Worm (Caenorhabditis elegans) whole organism, young adult: ENCODE data around the gene cdc-48.2.

Experiments
- B0019.2 ChIP-seq: fragments of 200-800 bp; sonication (Bioruptor generic); conservative IDR thresholded peaks from 2 replicates; pipeline ENCODE4 v1.3.6; 2022; ENCODE audit warnings: missing genetic modification reagents, missing genetic modification characterization, missing compliant biosample characterization
- B0261.1 ChIP-seq: sonication (generic microtip); optimal IDR thresholded peaks from 2 replicates; lab custom pipeline; 2016; ENCODE audit warnings: mild to moderate bottlenecking, missing genetic modification characterization, moderate library complexity, missing compliant biosample characterization
- C06A6.2 ChIP-seq: fragments of 200-800 bp; sonication (Bioruptor generic); conservative IDR thresholded peaks from 2 replicates; pipeline ENCODE4 v1.3.6; 2022; ENCODE audit warnings: missing genetic modification characterization, missing compliant biosample characterization
- F10E7.11 ChIP-seq: sonication (generic microtip); optimal IDR thresholded peaks from 2 replicates; lab custom pipeline; 2017; ENCODE audit warnings: mild to moderate bottlenecking, missing genetic modification characterization, moderate library complexity, missing compliant biosample characterization
- F22D6.2 ChIP-seq: sonication (generic microtip); optimal IDR thresholded peaks from 2 replicates; lab custom pipeline; 2016; ENCODE audit warnings: mild to moderate bottlenecking, missing genetic modification characterization, missing compliant biosample characterization
- F49E8.2 ChIP-seq: sonication (generic microtip); optimal IDR thresholded peaks from 3 replicates; lab custom pipeline; 2017; ENCODE audit warnings: missing genetic modification characterization, mild to moderate bottlenecking, missing compliant biosample characterization, antibody characterized with exemption, moderate library complexity; ENCODE audit not compliant: insufficient read depth
- Y67H2A.10 ChIP-seq: fragments of 200-800 bp; sonication (Bioruptor generic); conservative IDR thresholded peaks from 2 replicates; pipeline ENCODE4 v1.3.6; 2022; ENCODE audit warnings: missing genetic modification reagents, missing genetic modification characterization, missing compliant biosample characterization
- Y79H2A.3 ChIP-seq: fragments of 200-800 bp; sonication (Bioruptor generic); conservative IDR thresholded peaks from 2 replicates; pipeline ENCODE4 v1.3.6; 2022; ENCODE audit warnings: missing genetic modification reagents, missing genetic modification characterization, missing compliant biosample characterization
- Y95B8A.8 ChIP-seq: fragments of 200-800 bp; sonication (Bioruptor generic); IDR thresholded peaks from 2 replicates; pipeline ENCODE4 v1.3.6; 2022; ENCODE audit warnings: missing genetic modification reagents, missing genetic modification characterization, missing compliant biosample characterization
- ZK185.1 ChIP-seq: sonication (generic microtip); optimal IDR thresholded peaks from 2 replicates; lab custom pipeline; 2016; ENCODE audit warnings: mild to moderate bottlenecking, missing genetic modification characterization, missing compliant biosample characterization; ENCODE audit not compliant: poor library complexity, severe bottlenecking
- ama-1 ChIP-seq, 3 experiments: fragments of 150-350 bp in 1 of 3; sonication (generic microtip) in 2 of 3; optimal IDR thresholded peaks; 2 replicates each; lab custom pipeline; 2014 to 2018; ENCODE audit warnings: missing biosample characterization in 2 of 3, missing genetic modification characterization in 2 of 3, missing genetic modification reagents in 2 of 3
- aptf-2 ChIP-seq: fragments of 200-800 bp; sonication (Bioruptor generic); conservative IDR thresholded peaks from 2 replicates; pipeline ENCODE4 v1.3.6; 2022; ENCODE audit warnings: missing genetic modification reagents, missing genetic modification characterization, missing compliant biosample characterization
- athp-1 ChIP-seq: sonication (generic microtip); optimal IDR thresholded peaks from 2 replicates; lab custom pipeline; 2017; ENCODE audit warnings: mild to moderate bottlenecking, missing genetic modification characterization, missing compliant biosample characterization
- attf-3 ChIP-seq: fragments of 200-800 bp; sonication (Bioruptor generic); conservative IDR thresholded peaks from 2 replicates; pipeline ENCODE4 v1.3.6; 2022; ENCODE audit warnings: missing genetic modification reagents, missing genetic modification characterization, missing compliant biosample characterization
- bed-2 ChIP-seq: fragments of 200-800 bp; sonication (Bioruptor generic); IDR thresholded peaks from 2 replicates; pipeline ENCODE4 v1.3.6; 2022; ENCODE audit warnings: missing genetic modification reagents, missing genetic modification characterization, missing compliant biosample characterization
- ceh-100 ChIP-seq: fragments of 200-800 bp; sonication (Bioruptor generic); IDR thresholded peaks from 2 replicates; pipeline ENCODE4 v1.3.6; 2022; ENCODE audit warnings: missing genetic modification reagents, missing genetic modification characterization, missing compliant biosample characterization
- chd-7 ChIP-seq: sonication (generic microtip); optimal IDR thresholded peaks from 2 replicates; lab custom pipeline; 2016; ENCODE audit warnings: mild to moderate bottlenecking, missing genetic modification characterization, moderate library complexity, missing compliant biosample characterization
- egl-44 ChIP-seq: fragments of 200-800 bp; sonication (Bioruptor generic); IDR thresholded peaks from 2 replicates; pipeline ENCODE4 v1.3.6; 2022; ENCODE audit warnings: missing genetic modification reagents, missing genetic modification characterization, missing compliant biosample characterization
- fkh-3 ChIP-seq: sonication (generic microtip); optimal IDR thresholded peaks from 2 replicates; lab custom pipeline; 2016; ENCODE audit warnings: mild to moderate bottlenecking, missing genetic modification characterization, missing compliant biosample characterization
- hmg-1.2 ChIP-seq: fragments of 200-800 bp; sonication (Bioruptor generic); IDR thresholded peaks from 2 replicates; pipeline ENCODE4 v1.3.6; 2022; ENCODE audit warnings: missing genetic modification reagents, missing genetic modification characterization, missing compliant biosample characterization
- lag-1 ChIP-seq: fragments of 200-800 bp; sonication (Bioruptor generic); IDR thresholded peaks from 2 replicates; pipeline ENCODE4 v1.3.6; 2022; ENCODE audit warnings: missing genetic modification reagents, missing genetic modification characterization, missing compliant biosample characterization
- let-526 ChIP-seq: fragments of 200-800 bp; sonication (Bioruptor generic); IDR thresholded peaks from 2 replicates; pipeline ENCODE4 v1.3.6; 2022; ENCODE audit warnings: missing genetic modification reagents, missing genetic modification characterization, missing compliant biosample characterization
- lir-1 ChIP-seq: fragments of 200-800 bp; sonication (Bioruptor generic); conservative IDR thresholded peaks from 2 replicates; pipeline ENCODE4 v1.3.6; 2022; ENCODE audit warnings: missing genetic modification reagents, missing genetic modification characterization, missing compliant biosample characterization
- lsy-27 ChIP-seq: sonication (generic microtip); optimal IDR thresholded peaks from 2 replicates; lab custom pipeline; 2017; ENCODE audit warnings: missing genetic modification characterization, mild to moderate bottlenecking, missing compliant biosample characterization, antibody characterized with exemption, missing genotype, borderline replicate concordance; ENCODE audit not compliant: insufficient read depth
- madf-6 ChIP-seq: fragments of 200-800 bp; sonication (Bioruptor generic); IDR thresholded peaks from 2 replicates; pipeline ENCODE4 v1.3.6; 2022; ENCODE audit warnings: missing genetic modification reagents, missing genetic modification characterization, missing compliant biosample characterization
- madf-8 ChIP-seq: fragments of 200-800 bp; sonication (Bioruptor generic); conservative IDR thresholded peaks from 2 replicates; pipeline ENCODE4 v1.3.6; 2022; ENCODE audit warnings: missing genetic modification reagents, missing genetic modification characterization, missing compliant biosample characterization
- nfya-1 ChIP-seq: sonication (generic microtip); optimal IDR thresholded peaks from 2 replicates; lab custom pipeline; 2017; ENCODE audit warnings: antibody characterized with exemption, missing compliant biosample characterization, missing genetic modification characterization, borderline replicate concordance; ENCODE audit not compliant: insufficient read depth
- nfyb-1 ChIP-seq: fragments of 200-800 bp; sonication (Bioruptor generic); IDR thresholded peaks from 2 replicates; pipeline ENCODE4 v1.3.6; 2022; ENCODE audit warnings: missing genetic modification reagents, missing genetic modification characterization, missing compliant biosample characterization
- nhr-27 ChIP-seq: fragments of 200-800 bp; sonication (Bioruptor generic); optimal IDR thresholded peaks from 2 replicates; lab custom pipeline; 2018; ENCODE audit warnings: mild to moderate bottlenecking, missing genetic modification characterization, moderate library complexity, missing compliant biosample characterization
- nhr-80 ChIP-seq: sonication (generic microtip); optimal IDR thresholded peaks from 2 replicates; lab custom pipeline; 2016; ENCODE audit warnings: missing genetic modification characterization, missing compliant biosample characterization
- repo-1 ChIP-seq: sonication (generic microtip); optimal IDR thresholded peaks from 2 replicates; lab custom pipeline; 2017; ENCODE audit warnings: mild to moderate bottlenecking, missing genetic modification characterization, missing compliant biosample characterization
- rpc-1 ChIP-seq, 2 experiments: fragments of 150-350 bp in 1 of 2; sonication (generic microtip) in 1 of 2; optimal IDR thresholded peaks; 2 replicates each; lab custom pipeline; 2014 to 2018; ENCODE audit warnings: missing biosample characterization in 1 of 2, missing genetic modification characterization in 1 of 2, missing genetic modification reagents in 1 of 2, missing genotype in 1 of 2
- snpc-3.4 ChIP-seq: sonication (generic microtip); optimal IDR thresholded peaks from 2 replicates; lab custom pipeline; 2017; ENCODE audit warnings: missing genetic modification characterization, mild to moderate bottlenecking, missing compliant biosample characterization, antibody characterized with exemption, moderate library complexity, missing genotype, missing genetic modification reagents
- tbp1 ChIP-seq: fragments of 200-800 bp; sonication (Bioruptor generic); optimal IDR thresholded peaks from 2 replicates; lab custom pipeline; 2018; ENCODE audit warnings: mild to moderate bottlenecking, missing genetic modification characterization, missing compliant biosample characterization
- tbx-9 ChIP-seq: sonication (generic microtip); optimal IDR thresholded peaks from 2 replicates; lab custom pipeline; 2016; ENCODE audit warnings: borderline replicate concordance, missing genetic modification characterization, inconsistent platforms, missing compliant biosample characterization
- zim-3 ChIP-seq: sonication (generic microtip); optimal IDR thresholded peaks from 2 replicates; lab custom pipeline; 2017; ENCODE audit warnings: mild to moderate bottlenecking, missing genetic modification characterization, moderate library complexity, missing compliant biosample characterization
- ztf-25 ChIP-seq: fragments of 200-800 bp; sonication (Bioruptor generic); IDR thresholded peaks from 2 replicates; pipeline ENCODE4 v1.3.6; 2022; ENCODE audit warnings: missing genetic modification reagents, missing genetic modification characterization, missing compliant biosample characterization
- ztf-6 ChIP-seq: fragments of 200-800 bp; sonication (Bioruptor generic); IDR thresholded peaks from 2 replicates; pipeline ENCODE4 v1.3.6; 2022; ENCODE audit warnings: missing genetic modification reagents, missing genetic modification characterization, missing compliant biosample characterization

The cdc-48.2 gene

ce11 chrII:8093283-8093682 is 45.0 kb upstream of the cdc-48.2 start:
- TF ChIP-seq ztf-25 (GFP tag; lab: Robert Waterston, UW) (no peak), rpc-1 (optimal IDR thresholded peaks at IDR 0.05; lab: Kevin White, UChicago) (no peak), rpc-1 (tag; optimal IDR thresholded peaks at IDR 0.05; lab: Kevin White, UChicago) (no peak), tbx-9 (no peak), C06A6.2 (GFP tag; lab: Robert Waterston, UW) (no peak), zim-3 (tag; lab: Kevin White, UChicago) (no peak), nhr-27 (tag; lab: Kevin White, UChicago) (no peak), tbp1 (GFP tag; lab: Kevin White, UChicago) (no peak), egl-44 (no peak)

DNA sequence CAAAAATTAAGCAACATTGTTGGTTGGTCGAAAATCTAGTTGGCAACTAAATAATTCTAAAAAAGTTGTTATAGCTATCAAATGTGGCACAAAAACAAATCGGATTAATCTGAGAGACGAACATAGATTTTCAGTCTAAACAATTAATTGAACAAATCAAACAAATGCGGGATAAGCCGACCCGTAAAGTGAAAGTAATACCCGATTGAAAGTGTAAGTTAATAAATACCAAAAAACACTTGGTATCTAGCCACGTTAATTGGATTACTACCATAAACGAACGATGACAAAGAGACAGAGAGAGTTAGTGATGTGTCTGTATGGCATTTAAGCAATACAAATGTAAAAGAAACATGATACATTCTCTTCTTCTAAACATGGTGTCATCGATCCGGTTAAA is 44.4 kb upstream of the cdc-48.2 start:
- TF ChIP-seq nhr-80 (tag; lab: Kevin White, UChicago) (no peak), lir-1 (no peak), hmg-1.2 (GFP tag; lab: Robert Waterston, UW) (no peak), lsy-27 (tag; lab: Kevin White, UChicago) (no peak), lag-1 (no peak), madf-8 (GFP tag; lab: Robert Waterston, UW) (no peak), Y79H2A.3 (GFP tag; lab: Robert Waterston, UW) (no peak), fkh-3 (tag; lab: Kevin White, UChicago) (no peak), tbp1 (GFP tag; lab: Kevin White, UChicago) (no peak)

- TF ChIP-seq nfyb-1 (GFP tag; lab: Robert Waterston, UW) (no peak), F49E8.2 (tag; lab: Kevin White, UChicago) (no peak), ztf-6 (GFP tag; lab: Robert Waterston, UW) (no peak), F22D6.2 (tag; lab: Kevin White, UChicago) (no peak), athp-1 (tag; lab: Kevin White, UChicago) (no peak), let-526 (no peak), F10E7.11 (tag; lab: Kevin White, UChicago) (no peak), snpc-3.4 (no peak), Y67H2A.10 (no peak), B0261.1 (tag; lab: Kevin White, UChicago) (no peak), B0019.2 (GFP tag; lab: Robert Waterston, UW) (no peak), nfya-1 (tag; lab: Kevin White, UChicago) (no peak), aptf-2 (GFP tag; lab: Robert Waterston, UW) (no peak), repo-1 (tag; lab: Kevin White, UChicago) (no peak), madf-6 (no peak), chd-7 (tag; lab: Kevin White, UChicago) (no peak)
These were observed 39.0 kb upstream of the cdc-48.2 start for ce11 chrII:8099212-8099784.

- no peak for TF ChIP-seq egl-44
- TF ChIP-seq Y79H2A.3 (GFP tag; lab: Robert Waterston, UW), result no peak
- TF ChIP-seq Y95B8A.8, result no peak
- TF ChIP-seq ZK185.1, result no peak
- TF ChIP-seq attf-3 (GFP tag; lab: Robert Waterston, UW), result no peak
- TF ChIP-seq ama-1 (optimal IDR thresholded peaks at IDR 0.05; lab: Kevin White, UChicago), result no peak
- no peak for TF ChIP-seq ama-1 (GFP tag; optimal IDR thresholded peaks at IDR 0.05; lab: Kevin White, UChicago)
- TF ChIP-seq bed-2, result no peak
- no peak for TF ChIP-seq ceh-100 (GFP tag; lab: Robert Waterston, UW)
- TF ChIP-seq, all 124 proteins: peak for 0
These were observed 36.3 kb upstream of the cdc-48.2 start, which contains the start of gene sre-2 for ce11 chrII:8102041-8102440. Gene sre-2 (minus strand): TSS chrII:8102141.
